Worm (Caenorhabditis elegans) whole organism, midembryonic: ENCODE data around the gene M176.11.

Experiments used
- T22C8.4 ChIP-seq: fragments of 200-800 bp; sonication (Bioruptor generic); IDR thresholded peaks from 2 replicates; pipeline ENCODE4 v1.3.6; 2022; ENCODE audit warnings: missing genetic modification characterization, missing compliant biosample characterization
- cog-1 ChIP-seq: sonication (generic microtip); optimal IDR thresholded peaks from 2 replicates; lab custom pipeline; 2016; ENCODE audit warnings: missing genetic modification characterization, missing compliant biosample characterization
- flt-1 ChIP-seq: fragments of 200-800 bp; sonication (Bioruptor generic); IDR thresholded peaks from 2 replicates; pipeline ENCODE4 v1.3.6; 2022; ENCODE audit warnings: missing genetic modification characterization, missing compliant biosample characterization
- klf-2 ChIP-seq: fragments of 200-800 bp; sonication (Bioruptor generic); conservative IDR thresholded peaks from 2 replicates; pipeline ENCODE4 v1.3.6; 2022; ENCODE audit warnings: missing genetic modification reagents, missing genetic modification characterization, missing compliant biosample characterization
- med-1 ChIP-seq: sonication (generic microtip); optimal IDR thresholded peaks from 2 replicates; lab custom pipeline; 2017; ENCODE audit warnings: missing genetic modification characterization, mild to moderate bottlenecking, missing compliant biosample characterization, antibody characterized with exemption, missing genetic modification reagents; ENCODE audit not compliant: insufficient read depth
- ref-1 ChIP-seq: fragments of 200-800 bp; sonication (Bioruptor generic); conservative IDR thresholded peaks from 2 replicates; pipeline ENCODE4 v1.3.6; 2022; ENCODE audit warnings: missing genetic modification reagents, missing genetic modification characterization, missing compliant biosample characterization
- tab-1 ChIP-seq: fragments of 200-800 bp; sonication (Bioruptor generic); IDR thresholded peaks from 2 replicates; pipeline ENCODE4 v1.3.6; 2022; ENCODE audit warnings: missing genetic modification characterization, missing compliant biosample characterization
- ztf-23 ChIP-seq: fragments of 200-800 bp; sonication (Bioruptor generic); IDR thresholded peaks from 2 replicates; pipeline ENCODE4 v1.3.6; 2022; ENCODE audit warnings: missing genetic modification reagents, missing genetic modification characterization, missing compliant biosample characterization
- ztf-29 ChIP-seq: fragments of 200-800 bp; sonication (Bioruptor generic); IDR thresholded peaks from 2 replicates; pipeline ENCODE4 v1.3.6; 2022; ENCODE audit warnings: missing genetic modification reagents, missing genetic modification characterization, missing compliant biosample characterization

The M176.11 gene

ce11 chrII:9416381-9417276 is 5.4 kb upstream of the M176.11 start, which contains the start of the genes gss-1 and chch-3:
Gene gss-1 (minus strand): TSS chrII:9416431.
Gene chch-3 (plus strand): TSS chrII:9417013.
- TF ChIP-seq ref-1 (no peak), flt-1 (no peak), T22C8.4 (no peak), med-1 (GFP tag; lab: Kevin White, UChicago) (no peak), ztf-29 (GFP tag; lab: Robert Waterston, UW) (no peak), cog-1 (tag; lab: Kevin White, UChicago) (peak; percentile 31), klf-2 (no peak), tab-1 (GFP tag; lab: Robert Waterston, UW) (no peak)

- no peak for TF ChIP-seq ztf-23
- TF ChIP-seq klf-2: no peak
- TF ChIP-seq tab-1 (GFP tag; lab: Robert Waterston, UW): no peak
- no peak for TF ChIP-seq flt-1
- TF ChIP-seq cog-1 (tag; lab: Kevin White, UChicago): no peak
- no peak for TF ChIP-seq med-1 (GFP tag; lab: Kevin White, UChicago)
- no peak for TF ChIP-seq ref-1
- TF ChIP-seq T22C8.4: no peak
- TF ChIP-seq ztf-29 (GFP tag; lab: Robert Waterston, UW): no peak
These were observed 4.0 kb upstream of the M176.11 start, which contains the start of the genes M176.4 and M176.16 for ce11 chrII:9418065-9418567. Gene M176.4 (plus strand): TSS chrII:9418365. Gene M176.16 (plus strand): TSS chrII:9418517.

- TF ChIP-seq ztf-23 (no peak), ztf-29 (GFP tag; lab: Robert Waterston, UW) (no peak), ref-1 (no peak), flt-1 (no peak), klf-2 (no peak), cog-1 (tag; lab: Kevin White, UChicago) (no peak), T22C8.4 (no peak), tab-1 (GFP tag; lab: Robert Waterston, UW) (no peak), med-1 (GFP tag; lab: Kevin White, UChicago) (no peak)
These were observed 3.1 kb upstream of the M176.11 start for ce11 chrII:9418843-9419532.

ce11 chrII:9426076-9426475 is 4.0 kb downstream of the M176.11 start, which contains the start of gene M176.10:
Gene M176.10 (minus strand): TSS chrII:9426176.
- no peak for TF ChIP-seq ref-1
- no peak for TF ChIP-seq flt-1
- no peak for TF ChIP-seq cog-1 (tag; lab: Kevin White, UChicago)
- TF ChIP-seq med-1 (GFP tag; lab: Kevin White, UChicago): no peak
- TF ChIP-seq tab-1 (GFP tag; lab: Robert Waterston, UW): no peak
- no peak for TF ChIP-seq ztf-29 (GFP tag; lab: Robert Waterston, UW)
- TF ChIP-seq klf-2: no peak
- TF ChIP-seq T22C8.4: no peak
- TF ChIP-seq ztf-23: no peak

- no peak for TF ChIP-seq flt-1
- TF ChIP-seq med-1 (GFP tag; lab: Kevin White, UChicago): no peak
- TF ChIP-seq tab-1 (GFP tag; lab: Robert Waterston, UW): no peak
- no peak for TF ChIP-seq klf-2
- TF ChIP-seq ref-1: no peak
- no peak for TF ChIP-seq ztf-23
- TF ChIP-seq T22C8.4: no peak
- no peak for TF ChIP-seq cog-1 (tag; lab: Kevin White, UChicago)
- TF ChIP-seq ztf-29 (GFP tag; lab: Robert Waterston, UW): no peak
These were observed 5.6 kb downstream of the M176.11 start, which contains the start of gene M176.5 for ce11 chrII:9427644-9428043. Gene M176.5 (minus strand): TSS chrII:9427744.

ce11 chrII:9431119-9431518 is 9.1 kb downstream of the M176.11 start:
- no peak for TF ChIP-seq cog-1 (tag; lab: Kevin White, UChicago)
- TF ChIP-seq med-1 (GFP tag; lab: Kevin White, UChicago): no peak
- TF ChIP-seq T22C8.4: no peak
- TF ChIP-seq klf-2: no peak
- no peak for TF ChIP-seq ref-1
- no peak for TF ChIP-seq ztf-29 (GFP tag; lab: Robert Waterston, UW)
- TF ChIP-seq tab-1 (GFP tag; lab: Robert Waterston, UW): no peak
- no peak for TF ChIP-seq flt-1
- no peak for TF ChIP-seq ztf-23

- TF ChIP-seq ztf-29 (GFP tag; lab: Robert Waterston, UW): no peak
These were observed 11.5 kb downstream of the M176.11 start, which contains the start of gene kin-15 for ce11 chrII:9433609-9434008. Gene kin-15 (minus strand): TSS chrII:9433709.

- no peak for TF ChIP-seq cog-1 (tag; lab: Kevin White, UChicago)
- TF ChIP-seq ref-1: no peak
- TF ChIP-seq ztf-23: no peak
- TF ChIP-seq ztf-29 (GFP tag; lab: Robert Waterston, UW): no peak
- no peak for TF ChIP-seq T22C8.4
- no peak for TF ChIP-seq med-1 (GFP tag; lab: Kevin White, UChicago)
- TF ChIP-seq tab-1 (GFP tag; lab: Robert Waterston, UW): no peak
- TF ChIP-seq klf-2: no peak
- TF ChIP-seq flt-1: no peak
These were observed 13.9 kb downstream of the M176.11 start, which contains the start of gene kin-16 for ce11 chrII:9436009-9436408. Gene kin-16 (minus strand): TSS chrII:9436109.

- TF ChIP-seq ztf-23: no peak
- TF ChIP-seq T22C8.4: no peak
- no peak for TF ChIP-seq cog-1 (tag; lab: Kevin White, UChicago)
- no peak for TF ChIP-seq klf-2
- no peak for TF ChIP-seq ref-1
These were observed 16.2 kb downstream of the M176.11 start, which contains the start of gene chil-13 for ce11 chrII:9438227-9438626. Gene chil-13 (minus strand): TSS chrII:9438327.
